Fruit fly (Drosophila melanogaster) whole organism, adult: ENCODE data around the gene alrm.

Source experiments
- CG14711 ChIP-seq: fragments of 200-800 bp; sonication (Bioruptor generic); optimal IDR thresholded peaks from 2 replicates; lab custom pipeline; 2018; ENCODE audit warnings: missing biosample characterization, mild to moderate bottlenecking, missing genetic modification characterization, moderate library complexity
- CG1620 ChIP-seq: fragments of 200-800 bp; sonication (Bioruptor generic); optimal IDR thresholded peaks from 2 replicates; lab custom pipeline; 2016; ENCODE audit warnings: missing biosample characterization, missing genetic modification characterization
- CG33017 ChIP-seq: fragments of 200-800 bp; sonication (Bioruptor generic); optimal IDR thresholded peaks from 2 replicates; lab custom pipeline; 2018; ENCODE audit warnings: missing biosample characterization, mild to moderate bottlenecking, missing genetic modification characterization, moderate library complexity
- Hr96 ChIP-seq: fragments of 200-800 bp; sonication (Bioruptor generic); optimal IDR thresholded peaks from 2 replicates; lab custom pipeline; 2016; ENCODE audit warnings: missing biosample characterization, missing genetic modification characterization
- Mnt ChIP-seq: fragments of 200-800 bp; sonication (Bioruptor generic); optimal IDR thresholded peaks from 2 replicates; lab custom pipeline; 2016; ENCODE audit warnings: missing biosample characterization, mild to moderate bottlenecking, missing genetic modification characterization
- cic ChIP-seq: fragments of 200-800 bp; sonication (Bioruptor generic); optimal IDR thresholded peaks from 2 replicates; lab custom pipeline; 2017; ENCODE audit warnings: missing biosample characterization, mild to moderate bottlenecking, missing genetic modification characterization, moderate library complexity
- ovo ChIP-seq: fragments of 200-800 bp; sonication (Bioruptor generic); optimal IDR thresholded peaks from 2 replicates; lab custom pipeline; 2016; ENCODE audit warnings: missing biosample characterization, missing genetic modification characterization
- pad ChIP-seq: fragments of 200-800 bp; sonication (Bioruptor generic); optimal IDR thresholded peaks from 3 replicates; lab custom pipeline; 2017; ENCODE audit warnings: missing biosample characterization, missing genetic modification characterization, mild to moderate bottlenecking, moderate library complexity, missing genetic modification reagents
- toe ChIP-seq: fragments of 200-800 bp; sonication (Bioruptor generic); optimal IDR thresholded peaks from 2 replicates; lab custom pipeline; 2016; ENCODE audit warnings: missing biosample characterization, missing genetic modification characterization

DNA sequence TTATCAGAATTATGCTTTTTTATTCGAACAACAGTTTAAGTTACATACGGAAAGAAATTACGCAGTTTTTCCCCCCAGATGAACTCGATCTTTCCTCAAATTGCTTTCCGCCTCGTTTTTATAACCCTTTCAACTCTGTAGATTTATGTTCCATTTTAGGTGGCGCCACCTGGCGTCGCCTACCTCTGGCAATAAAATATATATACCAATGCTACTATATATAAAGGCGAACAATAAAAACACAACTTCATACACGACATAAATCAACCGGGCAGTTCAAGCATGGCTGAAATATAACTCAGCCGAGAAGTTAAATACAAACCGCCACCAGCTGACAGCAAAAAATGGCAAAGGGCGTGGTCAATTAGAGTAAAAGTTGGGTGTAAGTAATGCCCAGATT is 44.6 kb upstream of the alrm start:
- no peak for TF ChIP-seq Mnt (GFP tag; lab: Kevin White, UChicago)
- no peak for TF ChIP-seq cic (GFP tag; lab: Kevin White, UChicago)
- TF ChIP-seq Hr96 (GFP tag; lab: Kevin White, UChicago) = no peak
- no peak for TF ChIP-seq pad (GFP tag; lab: Kevin White, UChicago)
- TF ChIP-seq CG1620 (GFP tag; lab: Kevin White, UChicago) = no peak
- no peak for TF ChIP-seq toe (GFP tag; lab: Kevin White, UChicago)
- TF ChIP-seq ovo (GFP tag; lab: Kevin White, UChicago) = no peak
- TF ChIP-seq CG14711 = no peak
- no peak for TF ChIP-seq CG33017 (tag; lab: Kevin White, UChicago)
